Worm (Caenorhabditis elegans): ENCODE data around the gene Y57G7A.5.
A peak's percentile ranks its signal among the peaks of the same experiment; 100 is the strongest.

Gene Y57G7A.5

DNA sequence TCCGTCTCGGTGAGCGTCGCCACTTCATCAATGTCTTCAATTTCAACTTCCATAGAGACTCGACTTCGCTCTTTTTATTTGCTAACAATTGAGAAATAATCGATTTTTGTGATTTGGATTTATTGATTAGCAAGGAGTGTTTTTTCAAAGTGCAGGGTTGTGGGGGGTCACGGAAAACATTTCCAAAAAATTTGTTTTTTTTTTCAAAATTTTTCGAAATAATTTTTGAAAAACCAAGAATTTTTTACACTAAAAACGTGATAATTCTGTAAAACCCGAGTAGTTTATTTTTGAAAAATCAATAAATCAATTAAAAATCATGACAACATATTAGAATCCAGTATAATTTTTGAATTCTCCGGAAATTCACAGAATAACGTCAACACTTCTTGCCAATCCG is at the start of gene Y57G7A.5:
TSS of gene Y57G7A.5 (minus strand) at position 101 of the 400 bp plus-strand sequence.
- TF ChIP-seq C08G9.2 (tag; optimal IDR thresholded peaks at IDR 0.05) = no peak
- TF ChIP-seq ceh-45 (GFP tag; IDR thresholded peaks at IDR 0.05) = no peak

DNA sequence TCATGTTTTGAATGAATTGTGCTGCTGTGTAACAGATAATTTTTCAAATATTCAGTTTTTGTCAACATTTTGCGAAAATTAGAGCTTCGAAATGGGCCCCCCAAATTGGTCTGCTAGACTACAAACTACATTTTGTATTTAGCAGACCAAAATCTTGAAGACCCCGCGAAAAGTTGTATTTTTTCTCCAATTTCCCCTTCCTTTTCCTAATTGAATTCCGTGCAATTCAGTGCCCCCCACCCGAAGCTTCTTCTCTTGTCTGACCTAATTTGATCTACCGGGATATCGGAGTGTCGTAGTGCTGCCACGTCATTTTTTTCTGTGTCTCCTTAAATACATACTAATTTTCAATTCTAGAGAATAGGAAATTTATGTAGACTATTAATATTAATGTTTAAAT is 48.7 kb upstream of the Y57G7A.5 start:
- TF ChIP-seq unc-42 (tag; optimal IDR thresholded peaks at IDR 0.05) (peak; percentile 72), hlh-15 (tag; optimal IDR thresholded peaks at IDR 0.05) (no peak), hlh-30 (tag; optimal IDR thresholded peaks at IDR 0.05; ENCODE audit: insufficient read depth) (no peak)

DNA sequence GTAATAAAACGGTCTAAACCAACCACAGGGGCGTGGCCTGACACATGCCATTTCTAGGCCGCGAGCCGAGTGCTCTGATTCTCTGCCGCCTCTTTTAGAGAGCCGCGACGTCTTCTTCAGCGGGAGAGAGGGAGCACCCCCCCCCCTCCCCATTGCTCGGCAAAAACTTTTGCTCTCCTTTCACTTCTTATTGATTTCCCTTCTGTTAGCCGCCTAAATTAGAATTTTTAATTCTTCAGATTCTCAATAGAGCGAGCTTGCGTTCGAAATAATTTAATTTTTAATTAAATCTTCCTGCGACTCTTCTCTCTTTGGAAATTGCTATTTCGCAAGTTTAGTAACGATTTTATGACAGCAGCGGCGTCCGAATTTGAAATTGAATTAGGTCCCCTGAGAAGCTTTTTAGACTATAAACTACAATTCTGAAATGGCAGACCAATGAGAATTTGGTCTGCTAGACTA is 47.9 kb upstream of the Y57G7A.5 start:
- TF ChIP-seq pqm-1 (tag; optimal IDR thresholded peaks at IDR 0.05) = no peak
- no peak for TF ChIP-seq dve-1 (tag; optimal IDR thresholded peaks at IDR 0.05)
- TF ChIP-seq mec-3 (tag; optimal IDR thresholded peaks at IDR 0.05; ENCODE audit: borderline replicate concordance) = no peak
- TF ChIP-seq Y22D7AL.16 (tag; optimal IDR thresholded peaks at IDR 0.05) = no peak
- no peak for TF ChIP-seq sox-4 (tag; optimal IDR thresholded peaks at IDR 0.05)
- no peak for TF ChIP-seq ceh-34 (tag; optimal IDR thresholded peaks at IDR 0.05)
- no peak for TF ChIP-seq lin-11 (tag; optimal IDR thresholded peaks at IDR 0.05)
- no peak for TF ChIP-seq rnt-1 (tag; optimal IDR thresholded peaks at IDR 0.05)
- TF ChIP-seq K09A11.1 (tag; optimal IDR thresholded peaks at IDR 0.05; ENCODE audit: insufficient read depth) = no peak
- TF ChIP-seq ama-1 (optimal IDR thresholded peaks at IDR 0.05) = no peak
- TF ChIP-seq ets-4 (tag; optimal IDR thresholded peaks at IDR 0.05) = no peak
- TF ChIP-seq tbx-2 (tag; optimal IDR thresholded peaks at IDR 0.05) = peak; percentile 17
- TF ChIP-seq pat-9 (tag; optimal IDR thresholded peaks at IDR 0.05) = no peak
- no peak for TF ChIP-seq gmeb-2 (tag; optimal IDR thresholded peaks at IDR 0.05)
- TF ChIP-seq ceh-22 (tag; optimal IDR thresholded peaks at IDR 0.05) = no peak
- no peak for TF ChIP-seq pha-4 (tag; optimal IDR thresholded peaks at IDR 0.05)
- no peak for TF ChIP-seq fkh-10 (GFP tag; optimal IDR thresholded peaks at IDR 0.05)
- TF ChIP-seq hlh-13 (GFP tag; optimal IDR thresholded peaks at IDR 0.05) = no peak
- TF ChIP-seq unc-55 (GFP tag; optimal IDR thresholded peaks at IDR 0.05) = no peak
- TF ChIP-seq ttx-3 (tag; optimal IDR thresholded peaks at IDR 0.05) = no peak
- TF ChIP-seq C08G9.2 (tag; optimal IDR thresholded peaks at IDR 0.05) = no peak
- TF ChIP-seq ref-2 (tag; optimal IDR thresholded peaks at IDR 0.05) = no peak
- no peak for TF ChIP-seq sox-2 (GFP tag; IDR thresholded peaks at IDR 0.05)
- no peak for TF ChIP-seq ceh-2 (tag; optimal IDR thresholded peaks at IDR 0.05)
- TF ChIP-seq syd-9 (tag; optimal IDR thresholded peaks at IDR 0.05) = no peak
- no peak for TF ChIP-seq ceh-24 (tag; optimal IDR thresholded peaks at IDR 0.05)
- TF ChIP-seq pag-3 (tag; optimal IDR thresholded peaks at IDR 0.05; ENCODE audit: borderline replicate concordance) = no peak
- no peak for TF ChIP-seq ceh-9 (tag; optimal IDR thresholded peaks at IDR 0.05)
- no peak for TF ChIP-seq C38D4.7 (GFP tag; optimal IDR thresholded peaks at IDR 0.05)
- TF ChIP-seq hlh-8 (tag; optimal IDR thresholded peaks at IDR 0.05) = no peak
- TF ChIP-seq ceh-48 (tag; optimal IDR thresholded peaks at IDR 0.05) = peak; percentile 70
- no peak for TF ChIP-seq ceh-18 (tag; optimal IDR thresholded peaks at IDR 0.05)
- no peak for TF ChIP-seq madf-2 (tag; optimal IDR thresholded peaks at IDR 0.05)
- no peak for TF ChIP-seq pros-1 (tag; optimal IDR thresholded peaks at IDR 0.05)
- no peak for TF ChIP-seq elt-2 (tag; optimal IDR thresholded peaks at IDR 0.05)
- TF ChIP-seq nhr-11 (tag; optimal IDR thresholded peaks at IDR 0.05) = no peak
- peak; percentile 89 for TF ChIP-seq unc-42 (tag; optimal IDR thresholded peaks at IDR 0.05)
- TF ChIP-seq hlh-30 (tag; optimal IDR thresholded peaks at IDR 0.05; ENCODE audit: insufficient read depth) = no peak
- TF ChIP-seq nhr-232 (tag; optimal IDR thresholded peaks at IDR 0.05) = no peak
- no peak for TF ChIP-seq T23F11.4 (GFP tag; optimal IDR thresholded peaks at IDR 0.05)
- no peak for TF ChIP-seq dmd-4 (tag; optimal IDR thresholded peaks at IDR 0.05; ENCODE audit: borderline replicate concordance)
- no peak for TF ChIP-seq tbx-7 (tag; optimal IDR thresholded peaks at IDR 0.05)
- TF ChIP-seq pax-1 (tag; optimal IDR thresholded peaks at IDR 0.05) = no peak
- peak; percentile 50 for TF ChIP-seq ceh-31 (tag; optimal IDR thresholded peaks at IDR 0.05)
- no peak for TF ChIP-seq eyg-1 (tag; optimal IDR thresholded peaks at IDR 0.05)
- TF ChIP-seq K02D7.2 (tag; optimal IDR thresholded peaks at IDR 0.05) = no peak
- no peak for TF ChIP-seq fax-1 (tag; optimal IDR thresholded peaks at IDR 0.05)

All from whole organism, late embryonic.